Worm (Caenorhabditis elegans): ENCODE measurements around the gene C45G9.2.
"Not testable (repeated sequence)": the region's sequence is repeated elsewhere in the genome, so short reads cannot be mapped to it uniquely, and the experiment has no call there.

DNA sequence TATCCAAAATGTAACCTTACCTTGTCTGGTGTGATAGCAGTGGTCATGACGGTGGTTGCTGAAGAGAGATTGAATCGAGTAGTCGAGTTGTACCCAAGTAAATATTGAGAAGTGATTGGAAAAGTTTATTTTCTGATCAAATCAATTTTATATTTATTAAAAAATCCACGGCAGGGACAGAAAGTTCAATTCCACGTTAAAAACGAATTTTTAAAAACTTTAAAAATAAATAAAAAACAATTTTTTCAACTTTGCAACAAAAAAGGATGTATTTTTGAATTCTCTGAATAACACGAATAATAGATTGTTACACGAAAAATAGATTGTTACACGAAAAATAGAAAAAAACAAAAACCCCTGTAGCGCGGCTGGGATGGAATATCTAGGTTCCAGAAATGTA lies 13.2 kb upstream of the C45G9.2 start, which contains the start of gene C45G9.9:
- TF ChIP-seq snpc-4 (GFP tag; optimal IDR thresholded peaks at IDR 0.05); snpc-4 (tag; optimal IDR thresholded peaks at IDR 0.05); efl-1 (GFP tag; optimal IDR thresholded peaks at IDR 0.05); mel-28 (tag; optimal IDR thresholded peaks at IDR 0.05; ENCODE audit: borderline replicate concordance); cebp-2 (GFP tag; IDR thresholded peaks at IDR 0.05); B0261.1 (tag; optimal IDR thresholded peaks at IDR 0.05); snpc-1.1 (tag; optimal IDR thresholded peaks at IDR 0.05; ENCODE audit: insufficient read depth); unc-62 (GFP tag; optimal IDR thresholded peaks at IDR 0.05); athp-1 (tag; optimal IDR thresholded peaks at IDR 0.05); lin-40 (tag; optimal IDR thresholded peaks at IDR 0.05); B0035.1 (tag; optimal IDR thresholded peaks at IDR 0.05); ets-4 (GFP tag; optimal IDR thresholded peaks at IDR 0.05); snpc-1.3 (tag; optimal IDR thresholded peaks at IDR 0.05; ENCODE audit: insufficient read depth); let-526 (GFP tag; IDR thresholded peaks at IDR 0.05): not testable (repeated sequence)
